Fruit fly (Drosophila melanogaster): ENCODE data around the gene CG1265.
A peak's percentile ranks its signal among the peaks of the same experiment; 100 is the strongest.

The CG1265 gene

dm6 chr3L:4269920-4270319 lies 15.3 kb downstream of the CG1265 start (continued):
- TF ChIP-seq Lim3 (GFP tag; IDR thresholded peaks at IDR 0.05) (no peak), CG31224 (GFP tag; IDR thresholded peaks at IDR 0.05) (peak; percentile 20; the same call in 1 of the 2 replicates), grau (tag; optimal IDR thresholded peaks at IDR 0.05) (peak; percentile 81), Dp (GFP tag; optimal IDR thresholded peaks at IDR 0.05) (no peak), slbo (GFP tag; IDR thresholded peaks at IDR 0.05) (no peak; the same call in none of the 2 replicates), CG10462 (GFP tag; optimal IDR thresholded peaks at IDR 0.05) (no peak), CG3838 (GFP tag; optimal IDR thresholded peaks at IDR 0.05) (no peak), ab (GFP tag; optimal IDR thresholded peaks at IDR 0.05) (no peak), lmd (GFP tag; IDR thresholded peaks at IDR 0.05) (peak; percentile 66), YL-1 (GFP tag; optimal IDR thresholded peaks at IDR 0.05) (no peak), disco-r (GFP tag; optimal IDR thresholded peaks at IDR 0.05) (no peak), Kr (GFP tag; optimal IDR thresholded peaks at IDR 0.05) (no peak), CG7357 (GFP tag; IDR thresholded peaks at IDR 0.05) (peak; percentile 38; the same call in 1 of the 3 replicates), ase (GFP tag; IDR thresholded peaks at IDR 0.05) (peak; percentile 37; the same call in 1 of the 3 replicates), Sry-δ (GFP tag; optimal IDR thresholded peaks at IDR 0.05) (no peak), crc (GFP tag; optimal IDR thresholded peaks at IDR 0.05) (no peak), lab (GFP tag; optimal IDR thresholded peaks at IDR 0.05) (peak; percentile 77), CG14014 (GFP tag; IDR thresholded peaks at IDR 0.05) (peak; percentile 38; the same call in 1 of the 2 replicates), CG2202 (tag; optimal IDR thresholded peaks at IDR 0.05) (peak; percentile 52), CG11695 (GFP tag; IDR thresholded peaks at IDR 0.05) (peak; percentile 78), D19B (GFP tag; optimal IDR thresholded peaks at IDR 0.05) (no peak), usp (GFP tag; optimal IDR thresholded peaks at IDR 0.05) (no peak), Sry-β (GFP tag; optimal IDR thresholded peaks at IDR 0.05) (no peak), CG9215 (GFP tag; IDR thresholded peaks at IDR 0.05) (peak; percentile 25; the same call in 1 of the 2 replicates), CG8359 (GFP tag; optimal IDR thresholded peaks at IDR 0.05; ENCODE audit: borderline replicate concordance) (peak; percentile 15), Six4 (GFP tag; optimal IDR thresholded peaks at IDR 0.05) (peak; percentile 40), Optix (GFP tag; IDR thresholded peaks at IDR 0.05) (no peak; the same call in 2 of the 3 replicates), CG1647 (GFP tag; optimal IDR thresholded peaks at IDR 0.05) (no peak), gce (GFP tag; IDR thresholded peaks at IDR 0.05) (peak; percentile 61; the same call in 1 of the 3 replicates), CG10209 (GFP tag; optimal IDR thresholded peaks at IDR 0.05) (peak; percentile 66), Neu2 (GFP tag; optimal IDR thresholded peaks at IDR 0.05; ENCODE audit: borderline replicate concordance) (no peak), dmrt99B (tag; optimal IDR thresholded peaks at IDR 0.05) (peak; percentile 85), NC2β (GFP tag; optimal IDR thresholded peaks at IDR 0.05) (no peak), CG8924 (tag; optimal IDR thresholded peaks at IDR 0.05) (peak; percentile 81), MESR4 (GFP tag; optimal IDR thresholded peaks at IDR 0.05) (no peak), ewg (GFP tag; optimal IDR thresholded peaks at IDR 0.05) (peak; percentile 46), kni (GFP tag; optimal IDR thresholded peaks at IDR 0.05) (peak; percentile 63), C15 (GFP tag; IDR thresholded peaks at IDR 0.05) (peak; percentile 15; the same call in 1 of the 3 replicates), oc (tag; optimal IDR thresholded peaks at IDR 0.05) (peak; percentile 74), Vsx1 (GFP tag; optimal IDR thresholded peaks at IDR 0.05) (peak; percentile 43), CG4404 (GFP tag; IDR thresholded peaks at IDR 0.05) (peak; percentile 35; the same call in 1 of the 2 replicates), CG11504 (tag; optimal IDR thresholded peaks at IDR 0.05) (peak; percentile 87), Taf1 (GFP tag; IDR thresholded peaks at IDR 0.05) (peak; percentile 18; the same call in 1 of the 2 replicates), onecut (GFP tag; IDR thresholded peaks at IDR 0.05) (no peak), sqz (GFP tag; optimal IDR thresholded peaks at IDR 0.05) (peak; percentile 44), Sox102F (GFP tag; optimal IDR thresholded peaks at IDR 0.05) (no peak), CG2712 (tag; optimal IDR thresholded peaks at IDR 0.05) (peak; percentile 87), Hr51 (GFP tag; optimal IDR thresholded peaks at IDR 0.05) (peak in 1 of 2 experiments; percentile 84), pan (optimal IDR thresholded peaks at IDR 0.05) (no peak), pan (GFP tag; optimal IDR thresholded peaks at IDR 0.05 in 1 of 2, IDR thresholded peaks at IDR 0.05 in 1 of 2) (peak in 1 of 2 experiments; percentile 69), psq (GFP tag; optimal IDR thresholded peaks at IDR 0.05) (no peak)
